Fruit fly (Drosophila melanogaster) Kc167 (cell line): ENCODE data around the gene CG3726.
A peak's percentile ranks its signal among the peaks of the same experiment; 100 is the strongest.

Experiments
- Myc ChIP-seq: fragments of >200 bp; optimal IDR thresholded peaks from 2 replicates; lab custom pipeline; 2017; ENCODE audit warnings: missing external identifiers
- Sin3A ChIP-seq: fragments of >200 bp; optimal IDR thresholded peaks from 2 replicates; lab custom pipeline; 2018; ENCODE audit warnings: missing external identifiers
- insv ChIP-seq: fragments of >200 bp; optimal IDR thresholded peaks from 3 replicates; lab custom pipeline; 2018; ENCODE audit warnings: missing external identifiers
- ttk ChIP-seq: sonication (Bioruptor generic); optimal IDR thresholded peaks from 2 replicates; lab custom pipeline; 2017; ENCODE audit warnings: missing external identifiers

dm6 chrX:5902701-5903100, 14.2 kb upstream of the CG3726 start:
- TF ChIP-seq Myc (lab: Kevin White, UChicago) (no peak), ttk (lab: Kevin White, UChicago) (peak; percentile 94), Sin3A (lab: Kevin White, UChicago) (no peak), insv (lab: Kevin White, UChicago) (no peak)
